Worm (Caenorhabditis elegans): ENCODE measurements around the gene smcr-8.

smcr-8 gene

DNA sequence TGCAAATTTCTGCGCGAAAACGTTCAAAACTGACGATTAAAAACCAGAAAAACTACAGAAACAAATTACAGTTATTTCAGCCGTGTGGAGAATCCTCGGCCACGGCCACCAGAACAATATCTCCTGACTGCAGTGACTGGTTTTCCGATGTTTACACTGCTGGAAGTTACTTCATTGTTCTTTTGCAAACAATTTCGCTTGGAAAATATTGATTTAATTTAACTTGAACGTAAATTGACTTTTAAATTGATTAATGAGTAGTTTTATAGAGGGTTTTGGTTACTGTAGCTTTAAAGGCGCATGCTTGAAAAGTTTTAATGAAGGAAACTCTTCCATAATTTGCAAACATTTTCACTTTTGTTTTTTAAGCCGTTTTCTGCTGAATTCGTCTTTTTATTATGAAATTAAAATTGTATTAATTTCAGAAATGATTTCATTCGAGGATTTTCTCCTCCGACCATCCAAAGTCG, at the start of gene smcr-8:
TSS of gene smcr-8 (plus strand) at position 420 of the 470 bp plus-strand sequence.
- TF ChIP-seq daf-19 (GFP tag; conservative IDR thresholded peaks at IDR 0.05) (no peak), dpl-1 (GFP tag; optimal IDR thresholded peaks at IDR 0.05) (peak; percentile 4), zip-2 (tag; optimal IDR thresholded peaks at IDR 0.05) (no peak), T26A8.4 (GFP tag; IDR thresholded peaks at IDR 0.05) (no peak), mdl-1 (tag; optimal IDR thresholded peaks at IDR 0.05) (no peak), nhr-111 (GFP tag; optimal IDR thresholded peaks at IDR 0.05) (no peak), tag-97 (GFP tag; IDR thresholded peaks at IDR 0.05) (no peak), sdz-12 (GFP tag; optimal IDR thresholded peaks at IDR 0.05) (no peak), nhr-25 (tag; optimal IDR thresholded peaks at IDR 0.05; ENCODE audit: borderline replicate concordance, insufficient read depth) (no peak), lsy-2 (tag; optimal IDR thresholded peaks at IDR 0.05) (peak in 1 of 2 experiments; percentile 2), zfp-2 (tag; optimal IDR thresholded peaks at IDR 0.05) (no peak), Y48G9A.11 (GFP tag; IDR thresholded peaks at IDR 0.05) (0 out of 2 replicates have a peak, but pooled peaks have one; percentile 30), nhr-48 (tag; optimal IDR thresholded peaks at IDR 0.05) (no peak), Y75B8A.6 (GFP tag; IDR thresholded peaks at IDR 0.05) (no peak), jun-1 (tag; optimal IDR thresholded peaks at IDR 0.05) (no peak), unc-62 (GFP tag; optimal IDR thresholded peaks at IDR 0.05 in 1 of 2) (no peak), unc-62 (tag; optimal IDR thresholded peaks at IDR 0.05) (no peak), egl-27 (tag; optimal IDR thresholded peaks at IDR 0.05) (no peak), daf-12 (tag; optimal IDR thresholded peaks at IDR 0.05) (no peak), saeg-2 (GFP tag; IDR thresholded peaks at IDR 0.05) (no peak), ZK337.2 (GFP tag; IDR thresholded peaks at IDR 0.05) (no peak), ceh-32 (tag; optimal IDR thresholded peaks at IDR 0.05; ENCODE audit: poor library complexity) (no peak), snpc-4 (tag; optimal IDR thresholded peaks at IDR 0.05) (no peak), F44E2.7 (GFP tag; IDR thresholded peaks at IDR 0.05) (no peak), lin-39 (tag; optimal IDR thresholded peaks at IDR 0.05) (no peak), hmg-1.1 (GFP tag; IDR thresholded peaks at IDR 0.05) (no peak), hif-1 (tag; optimal IDR thresholded peaks at IDR 0.05) (peak in 1 of 2 experiments; percentile 44), ctbp-1 (GFP tag; IDR thresholded peaks at IDR 0.05) (no peak), daf-16 (GFP tag; optimal IDR thresholded peaks at IDR 0.05) (no peak), daf-16 (tag; optimal IDR thresholded peaks at IDR 0.05) (no peak), zag-1 (tag; optimal IDR thresholded peaks at IDR 0.05) (no peak), nhr-6 (tag; optimal IDR thresholded peaks at IDR 0.05) (no peak), gei-8 (GFP tag; optimal IDR thresholded peaks at IDR 0.05) (no peak), daf-8 (GFP tag; IDR thresholded peaks at IDR 0.05) (no peak), tra-1 (GFP tag; IDR thresholded peaks at IDR 0.05) (0 out of 2 replicates have a peak, but pooled peaks have one; percentile 30), dve-1 (tag; optimal IDR thresholded peaks at IDR 0.05; ENCODE audit: insufficient read depth) (no peak), arid-1 (GFP tag; conservative IDR thresholded peaks at IDR 0.05) (no peak), skn-1 (tag; optimal IDR thresholded peaks at IDR 0.05) (no peak), dmd-9 (GFP tag; IDR thresholded peaks at IDR 0.05) (no peak), aly-2 (tag; optimal IDR thresholded peaks at IDR 0.05) (no peak), ceh-28 (tag; optimal IDR thresholded peaks at IDR 0.05) (no peak), pha-4 (GFP tag; IDR thresholded peaks at IDR 0.05) (no peak), pha-4 (tag; optimal IDR thresholded peaks at IDR 0.05) (no peak), lin-29 (GFP tag; IDR thresholded peaks at IDR 0.05) (no peak), madf-9 (GFP tag; conservative IDR thresholded peaks at IDR 0.05) (no peak), cey-2 (tag; optimal IDR thresholded peaks at IDR 0.05; ENCODE audit: borderline replicate concordance, insufficient read depth) (no peak), nhr-41 (GFP tag; IDR thresholded peaks at IDR 0.05) (no peak), dmd-6 (GFP tag; IDR thresholded peaks at IDR 0.05) (no peak), unc-130 (GFP tag; optimal IDR thresholded peaks at IDR 0.05) (peak; percentile 88), ama-1 (optimal IDR thresholded peaks at IDR 0.05) (no peak), lim-7 (GFP tag; IDR thresholded peaks at IDR 0.05) (no peak), attf-4 (tag; optimal IDR thresholded peaks at IDR 0.05) (no peak)
